Worm (Caenorhabditis elegans) whole organism, L2 larva: ENCODE data around the gene acr-21.

Experiments
- C34F6.9 ChIP-seq: fragments of 150-350 bp; optimal IDR thresholded peaks from 2 replicates; lab custom pipeline; 2014; ENCODE audit warnings: missing biosample characterization, missing genetic modification characterization
- R02D3.7 ChIP-seq: fragments of 150-350 bp; optimal IDR thresholded peaks from 2 replicates; lab custom pipeline; 2014; ENCODE audit warnings: missing biosample characterization, missing genetic modification characterization
- Y55F3AM.14 ChIP-seq: fragments of 200-800 bp; sonication (Bioruptor generic); optimal IDR thresholded peaks from 2 replicates; lab custom pipeline; 2018; ENCODE audit warnings: mild to moderate bottlenecking, missing genetic modification characterization, missing compliant biosample characterization
- ZK546.5 ChIP-seq: sonication (generic microtip); optimal IDR thresholded peaks from 2 replicates; lab custom pipeline; 2017; ENCODE audit warnings: missing biosample characterization, missing genetic modification characterization
- aly-2 ChIP-seq: fragments of 150-350 bp; optimal IDR thresholded peaks from 2 replicates; lab custom pipeline; 2014; ENCODE audit warnings: missing biosample characterization, missing genetic modification characterization
- ama-1 ChIP-seq: fragments of 150-350 bp; optimal IDR thresholded peaks from 2 replicates; lab custom pipeline; 2018; ENCODE audit warnings: inconsistent platforms
- ceh-82 ChIP-seq: fragments of 150-350 bp; optimal IDR thresholded peaks from 2 replicates; lab custom pipeline; 2014; ENCODE audit warnings: missing biosample characterization, missing genetic modification characterization
- crh-2 ChIP-seq: sonication (generic microtip); optimal IDR thresholded peaks from 2 replicates; lab custom pipeline; 2017; ENCODE audit warnings: missing biosample characterization, missing genetic modification characterization
- elt-3 ChIP-seq: sonication (generic microtip); optimal IDR thresholded peaks from 2 replicates; lab custom pipeline; 2017; ENCODE audit warnings: missing biosample characterization, missing genetic modification characterization
- fos-1 ChIP-seq: fragments of 150-350 bp; optimal IDR thresholded peaks from 2 replicates; lab custom pipeline; 2014; ENCODE audit warnings: missing biosample characterization, missing genetic modification characterization
- lin-11 ChIP-seq: fragments of 150-350 bp; sonication (generic microtip); optimal IDR thresholded peaks from 2 replicates; lab custom pipeline; 2014; ENCODE audit warnings: missing biosample characterization, missing genetic modification characterization, inconsistent platforms, mixed read lengths
- lin-13 ChIP-seq: fragments of 150-350 bp; optimal IDR thresholded peaks from 2 replicates; lab custom pipeline; 2014; ENCODE audit warnings: missing biosample characterization, missing genetic modification reagents, missing genetic modification characterization
- lsy-2 ChIP-seq, 2 experiments: fragments of 150-350 bp in 1 of 2; sonication (generic microtip) in 1 of 2; optimal IDR thresholded peaks; 2 replicates each; lab custom pipeline; 2014 to 2017; ENCODE audit warnings: missing biosample characterization in 2 of 2, missing genetic modification characterization in 2 of 2
- mdl-1 ChIP-seq, 2 experiments: fragments of 150-350 bp in 1 of 2; sonication (generic microtip) in 1 of 2; optimal IDR thresholded peaks; 2 replicates each; lab custom pipeline; 2017; ENCODE audit warnings: missing biosample characterization in 2 of 2, missing genetic modification characterization in 2 of 2
- nhr-21 ChIP-seq: fragments of 150-350 bp; optimal IDR thresholded peaks from 2 replicates; lab custom pipeline; 2014; ENCODE audit warnings: missing biosample characterization, missing genetic modification characterization
- nhr-23 ChIP-seq: fragments of 150-350 bp; optimal IDR thresholded peaks from 2 replicates; lab custom pipeline; 2014; ENCODE audit warnings: missing biosample characterization, missing genetic modification reagents, missing genetic modification characterization
- nhr-237 ChIP-seq: fragments of 150-350 bp; optimal IDR thresholded peaks from 2 replicates; lab custom pipeline; 2014; ENCODE audit warnings: missing biosample characterization, missing genetic modification characterization
- nhr-25 ChIP-seq: fragments of 150-350 bp; sonication (generic microtip); optimal IDR thresholded peaks from 3 replicates; lab custom pipeline; 2014; ENCODE audit warnings: missing biosample characterization, missing genetic modification characterization
- nhr-6 ChIP-seq: fragments of 150-350 bp; optimal IDR thresholded peaks from 2 replicates; lab custom pipeline; 2014; ENCODE audit warnings: missing biosample characterization, missing genetic modification characterization
- nhr-77 ChIP-seq: fragments of 150-350 bp; optimal IDR thresholded peaks from 2 replicates; lab custom pipeline; 2014; ENCODE audit warnings: missing biosample characterization, missing genetic modification characterization
- sma-3 ChIP-seq: sonication (generic microtip); optimal IDR thresholded peaks from 2 replicates; lab custom pipeline; 2016; ENCODE audit warnings: missing genetic modification reagents, missing genetic modification characterization, missing compliant biosample characterization
- sma-9 ChIP-seq, 2 experiments: fragments of 150-350 bp in 1 of 2; sonication (generic microtip) in 1 of 2; optimal IDR thresholded peaks; 2 replicates each; lab custom pipeline; 2014 to 2016; ENCODE audit warnings: missing genetic modification characterization in 2 of 2, mild to moderate bottlenecking in 1 of 2, missing biosample characterization in 1 of 2, missing compliant biosample characterization in 1 of 2, missing genetic modification reagents in 1 of 2, moderate library complexity in 1 of 2
- unc-55 ChIP-seq: fragments of 150-350 bp; sonication (generic microtip); optimal IDR thresholded peaks from 3 replicates; lab custom pipeline; 2014; ENCODE audit warnings: missing biosample characterization, missing genetic modification reagents, missing genetic modification characterization
- unc-62 ChIP-seq: fragments of 150-350 bp; optimal IDR thresholded peaks from 2 replicates; lab custom pipeline; 2014; ENCODE audit warnings: missing biosample characterization, missing genetic modification reagents, missing genetic modification characterization
- ztf-1 ChIP-seq: fragments of 200-800 bp; sonication (Bioruptor generic); conservative IDR thresholded peaks from 2 replicates; pipeline ENCODE4 v1.3.6; 2022; ENCODE audit warnings: missing genetic modification characterization, missing compliant biosample characterization
- ztf-11 ChIP-seq: sonication (generic microtip); optimal IDR thresholded peaks from 2 replicates; lab custom pipeline; 2017; ENCODE audit warnings: missing biosample characterization, missing genetic modification characterization
- ztf-4 ChIP-seq: fragments of 150-350 bp; optimal IDR thresholded peaks from 2 replicates; lab custom pipeline; 2014; ENCODE audit warnings: missing biosample characterization, missing genetic modification characterization

The acr-21 gene

DNA sequence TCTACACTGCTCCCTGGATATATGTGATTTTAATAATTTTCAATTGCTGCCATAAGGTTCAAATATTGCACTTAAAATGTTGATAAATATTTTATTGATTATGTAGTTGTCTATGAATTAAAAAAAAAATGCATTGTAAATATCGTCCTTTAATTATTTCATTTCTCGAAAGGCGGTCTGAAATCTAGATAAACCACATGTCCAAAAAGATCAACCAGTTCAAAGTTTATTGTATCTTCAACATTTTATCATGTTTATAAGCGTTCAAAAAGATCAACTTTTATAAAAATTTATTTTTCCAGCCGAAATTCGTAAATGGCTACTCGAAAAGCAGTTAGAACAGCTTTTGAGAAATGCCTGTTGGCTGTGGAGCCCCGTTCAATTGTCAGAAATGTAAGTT, 38.3 kb downstream of the acr-21 start, which contains the start of gene C13B9.2:
C13B9.2 (plus strand) TSS at position 301 of the 400 bp plus-strand sequence.
- TF ChIP-seq ztf-4 (tag; lab: Kevin White, UChicago) (no peak), unc-62 (GFP tag; lab: Kevin White, UChicago) (no peak), nhr-6 (no peak), nhr-25 (tag; lab: Kevin White, UChicago) (no peak), mdl-1 (tag; optimal IDR thresholded peaks at IDR 0.05; lab: Kevin White, UChicago) (no peak), Y55F3AM.14 (GFP tag; lab: Kevin White, UChicago) (no peak), crh-2 (tag; lab: Kevin White, UChicago) (no peak), aly-2 (no peak), sma-9 (GFP tag; optimal IDR thresholded peaks at IDR 0.05; lab: Kevin White, UChicago) (no peak), sma-9 (tag; optimal IDR thresholded peaks at IDR 0.05; lab: Kevin White, UChicago) (no peak), lin-11 (tag; lab: Kevin White, UChicago) (no peak), elt-3 (tag; lab: Kevin White, UChicago) (no peak), ama-1 (lab: Kevin White, UChicago) (no peak), ceh-82 (tag; lab: Kevin White, UChicago) (no peak), unc-55 (no peak), nhr-77 (no peak), lsy-2 (tag; optimal IDR thresholded peaks at IDR 0.05; lab: Kevin White, UChicago) (no peak), ztf-1 (no peak), nhr-21 (tag; lab: Kevin White, UChicago) (no peak)
- TF ChIP-seq, all 48 proteins: peak for 0

DNA sequence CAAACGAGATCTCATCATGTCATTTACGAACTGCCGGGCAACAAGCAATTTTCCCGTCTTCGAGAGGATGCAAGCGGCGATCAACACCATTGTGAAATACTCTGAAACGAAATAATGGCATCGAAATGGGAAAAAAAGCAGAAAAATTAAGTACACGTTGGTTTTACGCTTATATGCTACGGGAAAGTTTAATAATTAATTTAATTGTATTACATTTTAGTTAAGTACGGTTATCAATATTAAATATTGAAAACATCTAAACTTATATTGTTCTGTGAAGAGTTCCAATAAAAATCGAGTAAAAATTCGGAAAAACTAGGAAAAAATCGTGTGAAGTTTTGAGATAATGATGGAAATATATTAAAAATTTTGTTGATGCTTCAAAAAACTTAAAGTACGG, 43.2 kb downstream of the acr-21 start, which contains the start of gene copd-1:
copd-1 (minus strand) TSS at position 101 of the 400 bp plus-strand sequence.
- TF ChIP-seq ZK546.5 (tag; lab: Kevin White, UChicago) (no peak), nhr-25 (tag; lab: Kevin White, UChicago) (no peak), ztf-11 (tag; lab: Kevin White, UChicago) (no peak), nhr-77 (no peak), nhr-237 (no peak)

DNA sequence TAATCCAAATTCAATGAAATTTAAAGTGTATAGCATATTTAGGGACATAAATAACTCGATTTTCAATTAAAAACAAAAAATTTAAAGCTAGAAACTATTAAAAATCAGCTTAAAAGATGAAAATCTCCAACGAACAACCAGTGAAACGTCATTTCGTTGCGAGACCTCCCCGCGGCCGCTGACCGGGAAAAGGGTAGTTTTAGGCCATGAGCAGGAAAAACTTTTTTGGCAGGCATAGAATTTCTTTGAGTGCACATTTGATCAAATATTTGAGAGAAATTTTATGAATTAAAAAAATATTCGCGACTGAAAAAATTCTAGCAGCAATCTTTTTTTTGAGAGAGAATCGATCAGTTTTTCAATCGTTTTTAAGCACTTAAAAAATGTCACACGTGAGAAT, 43.6 kb downstream of the acr-21 start:
- peak; percentile 75 for TF ChIP-seq unc-55
- peak; percentile 5 for TF ChIP-seq sma-3 (GFP tag; lab: Kevin White, UChicago)
- no peak for TF ChIP-seq nhr-23 (tag; lab: Kevin White, UChicago)
- peak; percentile 13 for TF ChIP-seq fos-1 (tag; lab: Kevin White, UChicago)
- TF ChIP-seq crh-2 (tag; lab: Kevin White, UChicago) = peak; percentile 99
- no peak for TF ChIP-seq R02D3.7 (tag; lab: Kevin White, UChicago)
- peak; percentile 6 for TF ChIP-seq lin-13 (GFP tag; lab: Kevin White, UChicago)
- TF ChIP-seq C34F6.9 = peak; percentile 68
- no peak for TF ChIP-seq ztf-1
- peak in 1 of 2 experiments; percentile 78 for TF ChIP-seq lsy-2 (tag; optimal IDR thresholded peaks at IDR 0.05; lab: Kevin White, UChicago)
- TF ChIP-seq nhr-25 (tag; lab: Kevin White, UChicago) = peak; percentile 10
- TF ChIP-seq lin-11 (tag; lab: Kevin White, UChicago) = peak; percentile 27
- TF ChIP-seq sma-9 (GFP tag; optimal IDR thresholded peaks at IDR 0.05; lab: Kevin White, UChicago) = peak; percentile 9
- no peak for TF ChIP-seq sma-9 (tag; optimal IDR thresholded peaks at IDR 0.05; lab: Kevin White, UChicago)
